Fruit fly (Drosophila melanogaster) whole organism, wandering third instar larva: ENCODE measurements around the gene CG33270.

ENCODE experiments used
- CG32264 ChIP-seq: fragments of 200-800 bp; sonication (Bioruptor generic); optimal IDR thresholded peaks from 2 replicates; lab custom pipeline; 2016; ENCODE audit warnings: missing biosample characterization, missing genetic modification characterization
- HLH106 ChIP-seq: fragments of 200-800 bp; optimal IDR thresholded peaks from 3 replicates; lab custom pipeline; 2019; ENCODE audit warnings: missing biosample characterization, mild to moderate bottlenecking, missing genetic modification characterization, moderate library complexity
- Hnf4 ChIP-seq: fragments of 200-800 bp; sonication (Bioruptor generic); optimal IDR thresholded peaks from 2 replicates; lab custom pipeline; 2016; ENCODE audit warnings: missing biosample characterization, mild to moderate bottlenecking, missing genetic modification characterization
- Hr83 ChIP-seq: fragments of 200-300 bp; sonication (Bioruptor generic); optimal IDR thresholded peaks from 2 replicates; lab custom pipeline; 2016; ENCODE audit warnings: missing biosample characterization, mild to moderate bottlenecking, missing genetic modification characterization, moderate library complexity; ENCODE audit not compliant: poor library complexity, severe bottlenecking
- Rel ChIP-seq, 2 experiments: fragments of 200-800 bp; sonication (Bioruptor generic) in 1 of 2; optimal IDR thresholded peaks; 2 replicates in 1 of 2; 3 replicates in 1 of 2; lab custom pipeline; 2016 to 2019; ENCODE audit warnings: mild to moderate bottlenecking in 2 of 2, missing biosample characterization in 2 of 2, missing genetic modification characterization in 2 of 2, moderate library complexity in 1 of 2
- br ChIP-seq: fragments of 200-800 bp; sonication (Bioruptor generic); optimal IDR thresholded peaks from 2 replicates; lab custom pipeline; 2016; ENCODE audit warnings: missing biosample characterization, missing genetic modification characterization
- foxo ChIP-seq, 2 experiments: fragments of 200-800 bp; sonication (Bioruptor generic); optimal IDR thresholded peaks; 2 replicates in 1 of 2; 3 replicates in 1 of 2; lab custom pipeline; 2016 to 2017; ENCODE audit warnings: missing biosample characterization in 2 of 2, missing genetic modification characterization in 2 of 2
- h ChIP-seq: fragments of 200-800 bp; sonication (Bioruptor generic); optimal IDR thresholded peaks from 3 replicates; lab custom pipeline; 2016; ENCODE audit warnings: missing biosample characterization, mild to moderate bottlenecking, missing genetic modification characterization
- pan ChIP-seq: fragments of >200 bp; optimal IDR thresholded peaks from 2 replicates; lab custom pipeline; 2017
- rgr ChIP-seq: fragments of 200-800 bp; sonication (Bioruptor generic); optimal IDR thresholded peaks from 3 replicates; lab custom pipeline; 2016; ENCODE audit warnings: missing biosample characterization, mild to moderate bottlenecking, missing genetic modification characterization
- usp ChIP-seq: fragments of >200 bp; optimal IDR thresholded peaks from 2 replicates; lab custom pipeline; 2017; ENCODE audit warnings: missing biosample characterization, missing genetic modification characterization

- no peak for TF ChIP-seq Rel (GFP tag; optimal IDR thresholded peaks at IDR 0.05; lab: Kevin White, UChicago)
- TF ChIP-seq Rel (tag; optimal IDR thresholded peaks at IDR 0.05; lab: Kevin White, UChicago), result no peak
- TF ChIP-seq rgr (GFP tag; lab: Kevin White, UChicago), result no peak
- no peak for TF ChIP-seq Hnf4 (GFP tag; lab: Kevin White, UChicago)
- TF ChIP-seq CG32264 (GFP tag; lab: Kevin White, UChicago), result no peak
- TF ChIP-seq Hr83 (GFP tag; lab: Kevin White, UChicago), result no peak
- TF ChIP-seq HLH106, result no peak
- no peak for TF ChIP-seq foxo (GFP tag; optimal IDR thresholded peaks at IDR 0.05; lab: Kevin White, UChicago)
- no peak for TF ChIP-seq h (GFP tag; lab: Kevin White, UChicago)
- TF ChIP-seq br (GFP tag; lab: Kevin White, UChicago), result no peak
- TF ChIP-seq usp (GFP tag; lab: Kevin White, UChicago), result no peak
- TF ChIP-seq pan (lab: Kevin White, UChicago), result no peak
Observed at dm6 chr3L:11624281-11624680, 45.9 kb upstream of the CG33270 start, which contains the start of gene Akr1B.
